Worm (Caenorhabditis elegans) whole organism, late embryonic: ENCODE results near the gene T19C4.1.

Experiments used
- C38D4.7 ChIP-seq: fragments of 200-800 bp; sonication (Bioruptor generic); optimal IDR thresholded peaks from 2 replicates; lab custom pipeline; 2018; ENCODE audit warnings: mild to moderate bottlenecking, missing genetic modification characterization, moderate library complexity, missing compliant biosample characterization
- K09A11.1 ChIP-seq: sonication (generic microtip); optimal IDR thresholded peaks from 2 replicates; lab custom pipeline; 2017; ENCODE audit warnings: antibody characterized with exemption, mild to moderate bottlenecking, missing genetic modification characterization, missing compliant biosample characterization; ENCODE audit not compliant: insufficient read depth
- T23F11.4 ChIP-seq: fragments of 200-800 bp; sonication (Bioruptor generic); optimal IDR thresholded peaks from 2 replicates; lab custom pipeline; 2018; ENCODE audit warnings: mild to moderate bottlenecking, missing genetic modification characterization, missing compliant biosample characterization
- Y22D7AL.16 ChIP-seq: sonication (generic microtip); optimal IDR thresholded peaks from 2 replicates; lab custom pipeline; 2016; ENCODE audit warnings: missing genetic modification characterization, missing compliant biosample characterization
- ahr-1 ChIP-seq: sonication (generic microtip); optimal IDR thresholded peaks from 2 replicates; lab custom pipeline; 2016; ENCODE audit warnings: missing genetic modification characterization, missing compliant biosample characterization
- ama-1 ChIP-seq: fragments of 150-350 bp; optimal IDR thresholded peaks from 2 replicates; lab custom pipeline; 2014
- ceh-2 ChIP-seq: sonication (generic microtip); optimal IDR thresholded peaks from 2 replicates; lab custom pipeline; 2016; ENCODE audit warnings: missing genotype, missing genetic modification characterization, missing compliant biosample characterization
- ceh-31 ChIP-seq: sonication (generic microtip); optimal IDR thresholded peaks from 2 replicates; lab custom pipeline; 2016; ENCODE audit warnings: missing genetic modification characterization, missing compliant biosample characterization
- ceh-6 ChIP-seq: fragments of 200-800 bp; sonication (Bioruptor generic); optimal IDR thresholded peaks from 2 replicates; lab custom pipeline; 2018; ENCODE audit warnings: mild to moderate bottlenecking, missing genetic modification characterization, missing compliant biosample characterization
- ceh-9 ChIP-seq: sonication (generic microtip); optimal IDR thresholded peaks from 2 replicates; lab custom pipeline; 2016; ENCODE audit warnings: mild to moderate bottlenecking, missing genetic modification characterization, inconsistent platforms, missing compliant biosample characterization
- dmd-4 ChIP-seq: sonication (generic microtip); optimal IDR thresholded peaks from 2 replicates; lab custom pipeline; 2016; ENCODE audit warnings: borderline replicate concordance, missing genetic modification characterization, missing compliant biosample characterization
- dve-1 ChIP-seq: sonication (generic microtip); optimal IDR thresholded peaks from 2 replicates; lab custom pipeline; 2017; ENCODE audit warnings: antibody characterized with exemption, mild to moderate bottlenecking, missing genetic modification characterization, missing compliant biosample characterization
- elt-2 ChIP-seq: sonication (generic microtip); optimal IDR thresholded peaks from 2 replicates; lab custom pipeline; 2016; ENCODE audit warnings: missing genetic modification reagents, missing genetic modification characterization, missing compliant biosample characterization
- elt-4 ChIP-seq: sonication (generic microtip); optimal IDR thresholded peaks from 2 replicates; lab custom pipeline; 2016; ENCODE audit warnings: missing genetic modification characterization, missing compliant biosample characterization
- fkh-6 ChIP-seq: sonication (generic microtip); optimal IDR thresholded peaks from 2 replicates; lab custom pipeline; 2016; ENCODE audit warnings: missing genetic modification characterization, missing compliant biosample characterization
- gmeb-2 ChIP-seq: sonication (generic microtip); optimal IDR thresholded peaks from 2 replicates; lab custom pipeline; 2016; ENCODE audit warnings: missing genetic modification characterization, inconsistent platforms, missing compliant biosample characterization
- hlh-6 ChIP-seq: sonication (generic microtip); optimal IDR thresholded peaks from 2 replicates; lab custom pipeline; 2016; ENCODE audit warnings: missing genotype, missing genetic modification characterization, missing compliant biosample characterization
- lim-6 ChIP-seq: sonication (generic microtip); optimal IDR thresholded peaks from 2 replicates; lab custom pipeline; 2016; ENCODE audit warnings: missing genetic modification characterization, missing compliant biosample characterization
- lin-11 ChIP-seq: fragments of 200-800 bp; sonication (Bioruptor generic); optimal IDR thresholded peaks from 2 replicates; lab custom pipeline; 2018; ENCODE audit warnings: mild to moderate bottlenecking, missing genetic modification characterization, missing compliant biosample characterization
- nhr-232 ChIP-seq: sonication (generic microtip); optimal IDR thresholded peaks from 2 replicates; lab custom pipeline; 2016; ENCODE audit warnings: missing genetic modification characterization, missing compliant biosample characterization
- npax-4 ChIP-seq: sonication (generic microtip); optimal IDR thresholded peaks from 2 replicates; lab custom pipeline; 2016; ENCODE audit warnings: missing genetic modification characterization, missing compliant biosample characterization
- odd-2 ChIP-seq: sonication (generic microtip); optimal IDR thresholded peaks from 2 replicates; lab custom pipeline; 2017; ENCODE audit warnings: antibody characterized with exemption, mild to moderate bottlenecking, missing genetic modification characterization, missing compliant biosample characterization
- pat-9 ChIP-seq: fragments of 200-800 bp; sonication (Bioruptor generic); optimal IDR thresholded peaks from 2 replicates; lab custom pipeline; 2018; ENCODE audit warnings: mild to moderate bottlenecking, missing genetic modification characterization, moderate library complexity, missing compliant biosample characterization
- pax-1 ChIP-seq: fragments of 150-350 bp; optimal IDR thresholded peaks from 2 replicates; lab custom pipeline; 2014; ENCODE audit warnings: missing biosample characterization, missing genetic modification characterization
- pha-2 ChIP-seq: sonication (generic microtip); optimal IDR thresholded peaks from 2 replicates; lab custom pipeline; 2017; ENCODE audit warnings: mild to moderate bottlenecking, missing genetic modification characterization, missing compliant biosample characterization
- pha-4 ChIP-seq: fragments of 150-350 bp; optimal IDR thresholded peaks from 2 replicates; lab custom pipeline; 2018; ENCODE audit warnings: missing biosample characterization, missing genetic modification reagents, missing genetic modification characterization
- pros-1 ChIP-seq: fragments of 150-350 bp; optimal IDR thresholded peaks from 2 replicates; lab custom pipeline; 2014; ENCODE audit warnings: missing biosample characterization, missing genetic modification reagents, missing genetic modification characterization
- rnt-1 ChIP-seq: sonication (generic microtip); optimal IDR thresholded peaks from 2 replicates; lab custom pipeline; 2016; ENCODE audit warnings: missing genetic modification characterization, missing compliant biosample characterization
- sox-2 ChIP-seq: fragments of 200-800 bp; sonication (Bioruptor generic); IDR thresholded peaks from 2 replicates; pipeline ENCODE4 v1.3.6; 2022; ENCODE audit warnings: missing genetic modification reagents, missing genetic modification characterization, missing compliant biosample characterization
- tbx-2 ChIP-seq: sonication (generic microtip); optimal IDR thresholded peaks from 2 replicates; lab custom pipeline; 2016; ENCODE audit warnings: missing genetic modification characterization, missing compliant biosample characterization
- ttx-3 ChIP-seq: sonication (generic microtip); optimal IDR thresholded peaks from 2 replicates; lab custom pipeline; 2016; ENCODE audit warnings: missing genetic modification reagents, missing genetic modification characterization, missing compliant biosample characterization
- unc-3 ChIP-seq, 2 experiments: fragments of 200-800 bp in 1 of 2; sonication (Bioruptor generic) in 1 of 2; sonication (generic microtip) in 1 of 2; conservative IDR thresholded peaks in 1 of 2; optimal IDR thresholded peaks in 1 of 2; 2 replicates each; pipeline versions ENCODE4 v1.3.6 to Lab custom; 2016 to 2022; ENCODE audit warnings: missing compliant biosample characterization in 2 of 2, missing genetic modification characterization in 2 of 2, missing genetic modification reagents in 1 of 2
- unc-42 ChIP-seq: sonication (generic microtip); optimal IDR thresholded peaks from 2 replicates; lab custom pipeline; 2016; ENCODE audit warnings: missing genotype, missing genetic modification characterization, missing compliant biosample characterization
- zip-5 ChIP-seq: sonication (generic microtip); optimal IDR thresholded peaks from 2 replicates; lab custom pipeline; 2016; ENCODE audit warnings: missing genetic modification characterization, missing compliant biosample characterization

Gene T19C4.1

ce11 chrV:11171906-11172305 is 22.4 kb downstream of the T19C4.1 start, which contains the start of gene T19C4.5:
T19C4.5 (plus strand) TSS chrV:11172213.
- TF ChIP-seq pax-1 (no peak), ama-1 (lab: Kevin White, UChicago) (no peak), gmeb-2 (no peak), elt-4 (no peak), nhr-232 (no peak), ceh-9 (tag; lab: Kevin White, UChicago) (no peak), ceh-31 (tag; lab: Kevin White, UChicago) (no peak), C38D4.7 (GFP tag; lab: Kevin White, UChicago) (no peak), zip-5 (tag; lab: Kevin White, UChicago) (no peak), hlh-6 (tag; lab: Kevin White, UChicago) (no peak), K09A11.1 (tag; lab: Kevin White, UChicago) (no peak), Y22D7AL.16 (tag; lab: Kevin White, UChicago) (no peak), unc-42 (no peak), npax-4 (no peak), pat-9 (tag; lab: Kevin White, UChicago) (no peak), ahr-1 (no peak)

DNA sequence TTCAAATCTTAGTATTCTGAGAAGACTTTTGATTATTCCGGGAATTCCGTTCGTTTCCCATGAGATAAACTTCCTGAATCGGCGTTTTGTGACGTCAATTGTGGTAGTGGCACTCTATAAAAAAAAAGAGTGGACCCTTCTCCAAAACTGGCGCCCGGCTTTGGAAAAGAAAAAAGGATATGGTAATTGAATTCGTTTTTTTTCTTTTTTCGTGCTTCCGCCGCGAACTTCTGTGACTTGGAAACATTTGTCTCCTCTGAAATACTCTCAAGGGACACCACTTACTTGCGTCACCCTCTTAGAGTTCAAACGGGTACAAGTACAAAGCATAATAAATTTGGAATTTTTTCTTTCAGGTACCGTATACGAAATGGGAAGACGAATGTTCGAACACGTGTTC is 23.2 kb downstream of the T19C4.1 start:
- TF ChIP-seq fkh-6 (tag; lab: Kevin White, UChicago) (no peak), unc-42 (peak; percentile 31)

ce11 chrV:11174663-11175062 is 25.2 kb downstream of the T19C4.1 start:
- TF ChIP-seq ttx-3 (tag; lab: Kevin White, UChicago) (no peak), ceh-2 (tag; lab: Kevin White, UChicago) (no peak), tbx-2 (tag; lab: Kevin White, UChicago) (no peak), lim-6 (tag; lab: Kevin White, UChicago) (no peak), ceh-6 (no peak), pros-1 (no peak), unc-3 (GFP tag; conservative IDR thresholded peaks at IDR 0.05; lab: Robert Waterston, UW) (no peak), unc-3 (tag; optimal IDR thresholded peaks at IDR 0.05; lab: Kevin White, UChicago) (no peak), dve-1 (tag; lab: Kevin White, UChicago) (no peak)
- TF ChIP-seq, all 69 proteins: peak for 0

DNA sequence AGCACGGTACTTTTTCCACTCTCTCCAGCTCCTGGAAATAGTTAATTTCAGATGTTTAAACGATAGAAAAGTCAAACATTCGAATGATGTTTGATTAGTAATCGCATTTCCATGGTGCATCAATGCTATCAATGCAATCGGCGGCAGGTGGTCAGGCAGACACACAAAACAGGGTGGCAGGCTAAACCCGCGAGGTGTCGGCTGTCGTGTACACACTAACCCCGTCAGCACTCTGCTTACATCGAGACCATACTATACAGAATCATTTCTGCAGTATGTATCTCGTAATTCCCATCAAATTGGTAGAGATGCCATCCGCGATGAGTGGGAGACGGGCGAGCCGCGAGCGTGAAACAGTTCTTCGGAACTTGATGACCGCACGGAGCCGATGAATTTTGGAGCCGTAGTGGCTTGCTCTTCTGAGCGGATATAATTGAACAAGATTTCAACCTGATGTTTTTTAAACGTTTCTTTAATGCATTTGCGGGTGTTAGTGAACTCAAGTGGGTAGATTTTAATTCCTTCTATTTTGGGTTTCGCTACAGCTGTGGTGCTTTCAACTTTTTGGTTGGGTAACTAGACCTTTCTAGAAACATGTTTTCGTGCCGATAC is 27.3 kb downstream of the T19C4.1 start:
- peak; percentile 46 for TF ChIP-seq elt-2 (tag; lab: Kevin White, UChicago)

ce11 chrV:11177577-11177976 is 28.1 kb downstream of the T19C4.1 start, which contains the start of gene gpa-1:
gpa-1 (minus strand) TSS chrV:11177677.
- no peak for TF ChIP-seq nhr-232
- no peak for TF ChIP-seq dmd-4 (tag; lab: Kevin White, UChicago)
- TF ChIP-seq hlh-6 (tag; lab: Kevin White, UChicago), result no peak

ce11 chrV:11180951-11181350 is 31.4 kb downstream of the T19C4.1 start:
- TF ChIP-seq lin-11 (tag; lab: Kevin White, UChicago), result no peak
- TF ChIP-seq rnt-1 (tag; lab: Kevin White, UChicago), result no peak
- TF ChIP-seq pros-1, result no peak
- TF ChIP-seq pha-2 (tag; lab: Kevin White, UChicago), result no peak
- no peak for TF ChIP-seq ttx-3 (tag; lab: Kevin White, UChicago)
- no peak for TF ChIP-seq odd-2
- TF ChIP-seq pha-4 (tag; lab: Kevin White, UChicago), result no peak
- TF ChIP-seq sox-2, result no peak
- TF ChIP-seq T23F11.4 (GFP tag; lab: Kevin White, UChicago), result no peak
